Fruit fly (Drosophila melanogaster) whole organism, embryonic: ENCODE data around the gene BtbVII.

Experiments
- Aef1 ChIP-seq: fragments of 200-800 bp; sonication (Bioruptor generic); IDR thresholded peaks from 3 replicates; pipeline ENCODE4 v1.3.6; 2022; ENCODE audit warnings: missing biosample characterization, missing genetic modification characterization
- CG11085 ChIP-seq: fragments of 200-800 bp; sonication (Bioruptor generic); IDR thresholded peaks from 2 replicates; pipeline ENCODE4 v1.3.6; 2022; ENCODE audit warnings: missing biosample characterization, missing genetic modification characterization
- CG30431 ChIP-seq: fragments of 200-800 bp; sonication (Bioruptor generic); optimal IDR thresholded peaks from 2 replicates; lab custom pipeline; 2017; ENCODE audit warnings: missing biosample characterization, missing genetic modification characterization
- CG5180 ChIP-seq: fragments of 200-800 bp; sonication (Bioruptor generic); optimal IDR thresholded peaks from 3 replicates; lab custom pipeline; 2017; ENCODE audit warnings: missing biosample characterization, missing genetic modification characterization, mild to moderate bottlenecking, moderate library complexity, missing genetic modification reagents
- CG6854 ChIP-seq: fragments of 200-800 bp; sonication (Bioruptor generic); optimal IDR thresholded peaks from 3 replicates; lab custom pipeline; 2017; ENCODE audit warnings: missing biosample characterization, mild to moderate bottlenecking, missing genetic modification characterization
- CG9876 ChIP-seq: fragments of 200-800 bp; sonication (Bioruptor generic); optimal IDR thresholded peaks from 2 replicates; lab custom pipeline; 2016; ENCODE audit warnings: missing biosample characterization, missing genetic modification characterization
- Jarid2 ChIP-seq: fragments of 200-800 bp; sonication (Bioruptor generic); optimal IDR thresholded peaks from 3 replicates; lab custom pipeline; 2017; ENCODE audit warnings: mild to moderate bottlenecking, missing biosample characterization, missing genetic modification reagents, missing genetic modification characterization
- chm ChIP-seq: fragments of 200-800 bp; sonication (Bioruptor generic); IDR thresholded peaks from 2 replicates; pipeline ENCODE4 v1.3.6; 2022; ENCODE audit warnings: missing biosample characterization, missing genetic modification characterization
- nerfin-1 ChIP-seq: fragments of 200-800 bp; sonication (Bioruptor generic); optimal IDR thresholded peaks from 3 replicates; lab custom pipeline; 2019; ENCODE audit warnings: missing biosample characterization, mild to moderate bottlenecking, missing genetic modification characterization, moderate library complexity

The BtbVII gene

dm6 chr3L:3204348-3204747 lies 55.9 kb downstream of the BtbVII start, which contains the start of gene CG33159:
Gene CG33159, minus strand, starts transcription at chr3L:3204448.
- no peak for TF ChIP-seq Aef1 (GFP tag; lab: Robert Waterston, UW)

- no peak for TF ChIP-seq CG6854 (GFP tag; lab: Kevin White, UChicago)
Measured at dm6 chr3L:3205349-3205748, 56.9 kb downstream of the BtbVII start, which contains the start of gene CG32277. Gene CG32277, minus strand, starts transcription at chr3L:3205449.

dm6 chr3L:3206263-3206662 lies 57.8 kb downstream of the BtbVII start, which contains the start of gene CG33160:
Gene CG33160, minus strand, starts transcription at chr3L:3206363.
- TF ChIP-seq Jarid2 (GFP tag; lab: Kevin White, UChicago) (no peak), nerfin-1 (tag; lab: Kevin White, UChicago) (no peak), CG5180 (no peak), CG30431 (no peak), CG11085 (GFP tag; lab: Robert Waterston, UW) (no peak), chm (GFP tag; lab: Robert Waterston, UW) (no peak), CG9876 (GFP tag; lab: Kevin White, UChicago) (no peak)
